Fruit fly (Drosophila melanogaster) whole organism, prepupa: ENCODE data around the gene spn-B.

Experiments used
- Blimp-1 ChIP-seq: fragments of 200-800 bp; sonication (Bioruptor generic); optimal IDR thresholded peaks from 3 replicates; lab custom pipeline; 2017; ENCODE audit warnings: missing biosample characterization, missing genetic modification characterization, mild to moderate bottlenecking, moderate library complexity, missing genetic modification reagents
- CG10631 ChIP-seq: fragments of 200-800 bp; sonication (Bioruptor generic); optimal IDR thresholded peaks from 2 replicates; lab custom pipeline; 2016; ENCODE audit warnings: missing biosample characterization, missing genetic modification characterization
- CG10669 ChIP-seq: fragments of 200-800 bp; sonication (Bioruptor generic); optimal IDR thresholded peaks from 3 replicates; lab custom pipeline; 2018; ENCODE audit warnings: missing biosample characterization, mild to moderate bottlenecking, missing genetic modification characterization, moderate library complexity
- CG11294 ChIP-seq: fragments of 200-800 bp; sonication (Bioruptor generic); IDR thresholded peaks from 2 replicates; pipeline ENCODE4 v1.3.6; 2022; ENCODE audit warnings: missing biosample characterization, missing genetic modification characterization
- CG11762 ChIP-seq: fragments of 200-800 bp; sonication (Bioruptor generic); optimal IDR thresholded peaks from 3 replicates; lab custom pipeline; 2016; ENCODE audit warnings: missing biosample characterization, missing genetic modification characterization; ENCODE audit not compliant: insufficient read depth
- CG11902 ChIP-seq: fragments of 200-800 bp; sonication (Bioruptor generic); optimal IDR thresholded peaks from 3 replicates; lab custom pipeline; 2016; ENCODE audit warnings: missing biosample characterization, missing genetic modification characterization
- CG15336 ChIP-seq: fragments of 200-800 bp; sonication (Bioruptor generic); IDR thresholded peaks from 2 replicates; pipeline ENCODE4 v1.3.6; 2022; ENCODE audit warnings: missing biosample characterization, missing genetic modification characterization
- CG3032 ChIP-seq: fragments of 200-800 bp; optimal IDR thresholded peaks from 2 replicates; lab custom pipeline; 2019; ENCODE audit warnings: missing biosample characterization, mild to moderate bottlenecking, missing genetic modification characterization, moderate library complexity
- CG31627 ChIP-seq: fragments of 200-800 bp; sonication (Bioruptor generic); optimal IDR thresholded peaks from 3 replicates; lab custom pipeline; 2016; ENCODE audit warnings: missing biosample characterization, missing genetic modification characterization
- CG32006 ChIP-seq: fragments of 200-800 bp; sonication (Bioruptor generic); optimal IDR thresholded peaks from 3 replicates; lab custom pipeline; 2017; ENCODE audit warnings: missing biosample characterization, mild to moderate bottlenecking, missing genetic modification characterization
- CG34406 ChIP-seq: fragments of 200-800 bp; sonication (Bioruptor generic); optimal IDR thresholded peaks from 3 replicates; lab custom pipeline; 2016; ENCODE audit warnings: missing biosample characterization, missing genetic modification characterization
- CG3919 ChIP-seq: fragments of 200-800 bp; sonication (Bioruptor generic); optimal IDR thresholded peaks from 3 replicates; lab custom pipeline; 2016; ENCODE audit warnings: missing biosample characterization, missing genetic modification characterization
- CG4318 ChIP-seq: fragments of 200-800 bp; sonication (Bioruptor generic); optimal IDR thresholded peaks from 3 replicates; lab custom pipeline; 2017; ENCODE audit warnings: missing biosample characterization, mild to moderate bottlenecking, missing genetic modification characterization
- CG6276 ChIP-seq: fragments of 200-800 bp; sonication (Bioruptor generic); optimal IDR thresholded peaks from 2 replicates; lab custom pipeline; 2017; ENCODE audit warnings: missing biosample characterization, mild to moderate bottlenecking, missing genetic modification characterization
- CG6792 ChIP-seq: fragments of 200-800 bp; sonication (Bioruptor generic); optimal IDR thresholded peaks from 3 replicates; lab custom pipeline; 2016; ENCODE audit warnings: missing biosample characterization, missing genetic modification characterization
- CG8319 ChIP-seq: fragments of 200-800 bp; sonication (Bioruptor generic); optimal IDR thresholded peaks from 3 replicates; lab custom pipeline; 2016; ENCODE audit warnings: missing biosample characterization, missing genetic modification characterization
- CG8632 ChIP-seq: fragments of 200-800 bp; sonication (Bioruptor generic); optimal IDR thresholded peaks from 3 replicates; lab custom pipeline; 2016; ENCODE audit warnings: missing biosample characterization, missing genetic modification characterization
- CG9139 ChIP-seq: fragments of 200-800 bp; sonication (Bioruptor generic); optimal IDR thresholded peaks from 3 replicates; lab custom pipeline; 2017; ENCODE audit warnings: missing biosample characterization, mild to moderate bottlenecking, missing genetic modification characterization
- Eip75B ChIP-seq: fragments of 200-800 bp; sonication (Bioruptor generic); optimal IDR thresholded peaks from 3 replicates; lab custom pipeline; 2016; ENCODE audit warnings: missing biosample characterization, missing genetic modification characterization
- Eip78C ChIP-seq: fragments of 200-800 bp; sonication (Bioruptor generic); peaks from one replicate; lab custom pipeline; 2016; ENCODE audit warnings: missing biosample characterization, missing genetic modification characterization
- Eip93F ChIP-seq: fragments of 200-800 bp; sonication (Bioruptor generic); optimal IDR thresholded peaks from 2 replicates; lab custom pipeline; 2016; ENCODE audit warnings: missing biosample characterization, mild to moderate bottlenecking, missing genetic modification characterization
- Ets21C ChIP-seq: fragments of 200-800 bp; sonication (Bioruptor generic); optimal IDR thresholded peaks from 3 replicates; lab custom pipeline; 2016; ENCODE audit warnings: missing biosample characterization, missing genetic modification characterization
- Ets96B ChIP-seq: fragments of 200-800 bp; optimal IDR thresholded peaks from 2 replicates; lab custom pipeline; 2019; ENCODE audit warnings: missing biosample characterization, mild to moderate bottlenecking, missing genetic modification characterization, moderate library complexity
- Hr38 ChIP-seq: sonication (Bioruptor generic); optimal IDR thresholded peaks from 2 replicates; lab custom pipeline; 2016; ENCODE audit warnings: missing biosample characterization, missing genetic modification characterization
- Lpt ChIP-seq: fragments of 200-800 bp; sonication (Bioruptor generic); optimal IDR thresholded peaks from 3 replicates; lab custom pipeline; 2016; ENCODE audit warnings: missing biosample characterization, missing genetic modification characterization
- Met ChIP-seq: fragments of 200-800 bp; sonication (Bioruptor generic); optimal IDR thresholded peaks from 3 replicates; lab custom pipeline; 2016; ENCODE audit warnings: missing biosample characterization, missing genetic modification characterization
- Smox ChIP-seq: fragments of 200-800 bp; sonication (Bioruptor generic); optimal IDR thresholded peaks from 3 replicates; lab custom pipeline; 2016; ENCODE audit warnings: missing biosample characterization, missing genetic modification characterization
- Sox102F ChIP-seq: fragments of 200-800 bp; sonication (Bioruptor generic); optimal IDR thresholded peaks from 2 replicates; lab custom pipeline; 2016; ENCODE audit warnings: missing biosample characterization, mild to moderate bottlenecking, missing genetic modification characterization
- Sox14 ChIP-seq: fragments of 200-800 bp; sonication (Bioruptor generic); optimal IDR thresholded peaks from 3 replicates; lab custom pipeline; 2016; ENCODE audit warnings: missing biosample characterization, missing genetic modification characterization
- Sox15 ChIP-seq: fragments of 200-800 bp; sonication (Bioruptor generic); optimal IDR thresholded peaks from 3 replicates; lab custom pipeline; 2016; ENCODE audit warnings: missing biosample characterization, missing genetic modification characterization
- acj6 ChIP-seq: fragments of 200-800 bp; sonication (Bioruptor generic); optimal IDR thresholded peaks from 3 replicates; lab custom pipeline; 2016; ENCODE audit warnings: missing biosample characterization, missing genetic modification characterization
- dac ChIP-seq: fragments of 200-800 bp; sonication (Bioruptor generic); optimal IDR thresholded peaks from 2 replicates; lab custom pipeline; 2017; ENCODE audit warnings: missing biosample characterization, mild to moderate bottlenecking, missing genetic modification characterization
- esn ChIP-seq: fragments of 200-800 bp; sonication (Bioruptor generic); optimal IDR thresholded peaks from 2 replicates; lab custom pipeline; 2016; ENCODE audit warnings: missing biosample characterization, mild to moderate bottlenecking, missing genetic modification characterization, moderate library complexity
- fd85E ChIP-seq: fragments of 200-800 bp; sonication (Bioruptor generic); optimal IDR thresholded peaks from 3 replicates; lab custom pipeline; 2016; ENCODE audit warnings: missing biosample characterization, missing genetic modification characterization
- fkh ChIP-seq: fragments of 200-800 bp; sonication (Bioruptor generic); optimal IDR thresholded peaks from 3 replicates; lab custom pipeline; 2017; ENCODE audit warnings: missing biosample characterization, mild to moderate bottlenecking, missing genetic modification characterization, moderate library complexity
- lz ChIP-seq: fragments of 200-800 bp; sonication (Bioruptor generic); optimal IDR thresholded peaks from 3 replicates; lab custom pipeline; 2016; ENCODE audit warnings: missing biosample characterization, missing genetic modification characterization
- pdm3 ChIP-seq: fragments of 200-800 bp; sonication (Bioruptor generic); optimal IDR thresholded peaks from 3 replicates; lab custom pipeline; 2016; ENCODE audit warnings: missing biosample characterization, missing genetic modification characterization
- ss ChIP-seq, 2 experiments: fragments of 200-800 bp; sonication (Bioruptor generic); optimal IDR thresholded peaks; 2 replicates in 1 of 2; 3 replicates in 1 of 2; lab custom pipeline; 2017 to 2018; ENCODE audit warnings: mild to moderate bottlenecking in 2 of 2, missing biosample characterization in 2 of 2, missing genetic modification characterization in 2 of 2, moderate library complexity in 1 of 2
- svp ChIP-seq: fragments of 200-800 bp; sonication (Bioruptor generic); peaks from one replicate; lab custom pipeline; 2016; ENCODE audit warnings: missing biosample characterization, missing genetic modification characterization
- topi ChIP-seq: fragments of 200-800 bp; sonication (Bioruptor generic); optimal IDR thresholded peaks from 3 replicates; lab custom pipeline; 2016; ENCODE audit warnings: missing biosample characterization, missing genetic modification characterization
- vri ChIP-seq: fragments of 200-800 bp; sonication (Bioruptor generic); optimal IDR thresholded peaks from 3 replicates; lab custom pipeline; 2016; ENCODE audit warnings: missing biosample characterization, mild to moderate bottlenecking, missing genetic modification characterization

spn-B gene

dm6 chr3R:14370199-14370933, 42.5 kb downstream of the spn-B start (continued):
- TF ChIP-seq CG34406 (GFP tag; lab: Kevin White, UChicago) (peak; percentile 96), Eip78C (GFP tag; lab: Kevin White, UChicago) (peak; percentile 99), CG6276 (GFP tag; lab: Kevin White, UChicago) (peak; percentile 94), Sox102F (GFP tag; lab: Kevin White, UChicago) (peak; percentile 97), Ets96B (peak; percentile 97), esn (peak; percentile 97), CG3919 (GFP tag; lab: Kevin White, UChicago) (peak; percentile 97), Ets21C (GFP tag; lab: Kevin White, UChicago) (peak; percentile 92), Blimp-1 (GFP tag; lab: Kevin White, UChicago) (peak; percentile 64)

DNA sequence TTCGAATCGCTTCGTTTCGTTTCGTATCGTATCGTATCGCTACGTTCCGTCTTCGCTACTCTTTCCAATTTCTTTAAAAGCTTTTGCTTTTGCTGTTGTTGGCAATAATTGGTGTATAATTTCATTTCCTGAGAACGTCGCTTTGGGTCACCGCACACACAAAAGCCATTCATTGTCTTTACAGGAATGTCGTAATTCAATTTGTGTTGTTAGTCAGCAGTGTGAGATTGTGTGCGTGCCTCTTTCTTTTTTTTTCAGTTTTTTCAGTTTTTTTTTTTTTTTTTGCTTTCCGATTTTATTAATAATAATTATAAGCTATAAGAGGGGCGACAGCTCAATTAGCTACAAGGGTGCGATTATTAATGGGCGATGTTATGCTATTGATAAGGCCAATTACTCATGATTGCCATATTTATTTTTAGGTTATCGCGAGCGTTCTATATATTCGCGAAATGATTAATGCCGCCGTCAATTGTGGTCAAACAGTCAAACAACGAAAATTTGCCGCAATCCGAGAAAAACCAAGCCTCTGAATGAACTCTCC, 43.4 kb downstream of the spn-B start:
- TF ChIP-seq topi (no peak), svp (GFP tag; lab: Kevin White, UChicago) (peak; percentile 93), Eip78C (GFP tag; lab: Kevin White, UChicago) (peak; percentile 63), Eip93F (GFP tag; lab: Kevin White, UChicago) (peak; percentile 54), CG31627 (no peak), vri (GFP tag; lab: Kevin White, UChicago) (peak; percentile 72)

dm6 chr3R:14372815-14373191, 45.0 kb downstream of the spn-B start, which contains the start of gene NK7.1:
Gene NK7.1, minus strand, starts transcription at chr3R:14372951.
- TF ChIP-seq fd85E (GFP tag; lab: Kevin White, UChicago) (no peak), Eip93F (GFP tag; lab: Kevin White, UChicago) (no peak), dac (no peak), CG6792 (no peak), CG4318 (GFP tag; lab: Kevin White, UChicago) (no peak), CG31627 (no peak), Ets21C (GFP tag; lab: Kevin White, UChicago) (no peak), fkh (GFP tag; lab: Kevin White, UChicago) (no peak), Sox102F (GFP tag; lab: Kevin White, UChicago) (no peak), lz (GFP tag; lab: Kevin White, UChicago) (no peak), pdm3 (GFP tag; lab: Kevin White, UChicago) (no peak), acj6 (GFP tag; lab: Kevin White, UChicago) (no peak), Smox (no peak)

DNA sequence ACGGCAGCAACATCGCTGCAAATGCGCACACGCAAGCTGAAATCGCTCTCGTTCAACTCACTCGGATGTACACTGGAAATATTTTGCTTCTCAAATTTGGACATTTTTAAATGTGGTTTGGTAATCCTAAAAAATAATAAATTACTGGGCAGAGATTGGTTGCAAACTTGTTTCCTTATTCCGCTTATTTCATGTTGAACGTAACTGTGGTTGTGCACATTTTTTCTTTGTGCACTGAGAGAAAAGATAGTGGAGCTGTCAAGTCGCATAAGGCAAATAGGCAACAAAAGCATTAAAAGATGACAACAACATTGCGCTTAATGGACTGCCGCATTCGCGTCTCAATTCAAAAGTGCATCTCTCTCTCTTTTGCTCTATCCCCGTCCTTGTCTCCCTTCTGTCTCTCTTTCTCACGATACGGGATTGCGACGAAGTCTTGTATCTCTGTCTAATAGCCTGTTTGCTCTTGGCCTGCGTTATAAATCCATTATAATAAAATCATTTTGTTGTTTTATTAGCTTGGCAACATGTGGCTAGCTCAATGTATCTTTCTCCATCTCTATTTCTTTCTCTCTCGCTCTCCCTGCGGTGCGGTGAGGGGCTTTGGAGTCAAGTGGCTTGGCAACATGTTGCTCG, 45.5 kb downstream of the spn-B start:
- TF ChIP-seq CG10631 (GFP tag; lab: Kevin White, UChicago) (peak; percentile 98), CG6276 (GFP tag; lab: Kevin White, UChicago) (peak; percentile 96), Sox15 (peak; percentile 92), CG11762 (peak; percentile 93), CG6792 (peak; percentile 94), CG8319 (GFP tag; lab: Kevin White, UChicago) (peak; percentile 92), CG9139 (GFP tag; lab: Kevin White, UChicago) (peak; percentile 92), Met (GFP tag; lab: Kevin White, UChicago) (peak; percentile 93), Eip78C (GFP tag; lab: Kevin White, UChicago) (peak; percentile 99), Ets96B (peak; percentile 99), fkh (GFP tag; lab: Kevin White, UChicago) (peak; percentile 43), Ets21C (GFP tag; lab: Kevin White, UChicago) (peak; percentile 88), CG8632 (GFP tag; lab: Kevin White, UChicago) (peak; percentile 94), CG10669 (GFP tag; lab: Kevin White, UChicago) (peak; percentile 96), Sox14 (GFP tag; lab: Kevin White, UChicago) (peak; percentile 98), CG3032 (peak; percentile 92), Eip75B (peak; percentile 96), CG11294 (GFP tag; lab: Robert Waterston, UW) (peak; percentile 90), CG11902 (peak; percentile 88), Sox102F (GFP tag; lab: Kevin White, UChicago) (peak; percentile 90), acj6 (GFP tag; lab: Kevin White, UChicago) (peak; percentile 99), Hr38 (GFP tag; lab: Kevin White, UChicago) (peak; percentile 97), Lpt (GFP tag; lab: Kevin White, UChicago) (peak; percentile 98), svp (GFP tag; lab: Kevin White, UChicago) (peak; percentile 92), CG32006 (GFP tag; lab: Kevin White, UChicago) (peak; percentile 100), CG15336 (peak; percentile 99), esn (peak; percentile 94), ss (GFP tag; optimal IDR thresholded peaks at IDR 0.05; lab: Kevin White, UChicago) (peak; percentile 87 to 93), CG4318 (GFP tag; lab: Kevin White, UChicago) (peak; percentile 98)
